Fruit fly (Drosophila melanogaster) whole organism, embryonic: Measurements from ENCODE around the gene CG9205.

ENCODE experiments used
- CG11085 ChIP-seq: fragments of 200-800 bp; sonication (Bioruptor generic); IDR thresholded peaks from 2 replicates; pipeline ENCODE4 v1.3.6; 2022; ENCODE audit warnings: missing biosample characterization, missing genetic modification characterization
- CG6765 ChIP-seq: fragments of 200-800 bp; sonication (Bioruptor generic); optimal IDR thresholded peaks from 3 replicates; lab custom pipeline; 2017; ENCODE audit warnings: missing biosample characterization, mild to moderate bottlenecking, missing genetic modification characterization
- Dll ChIP-seq: fragments of 200-800 bp; sonication (Bioruptor generic); IDR thresholded peaks from 4 replicates; pipeline ENCODE4 v1.3.6; 2022; ENCODE audit warnings: missing biosample characterization, missing genetic modification characterization; ENCODE audit not compliant: partially characterized antibody
- Ptx1 ChIP-seq: fragments of 200-800 bp; sonication (Bioruptor generic); IDR thresholded peaks from 2 replicates; pipeline ENCODE4 v1.3.6; 2022; ENCODE audit warnings: missing biosample characterization, missing genetic modification characterization
- pan ChIP-seq, 4 experiments: fragments of >200 bp in 3 of 4; fragments of 200-800 bp in 1 of 4; sonication (Bioruptor generic) in 1 of 4; optimal IDR thresholded peaks in 3 of 4; IDR thresholded peaks in 1 of 4; 2 replicates each; pipeline versions ENCODE4 v1.3.6 to Lab custom; 2017 to 2022; ENCODE audit warnings: missing biosample characterization in 2 of 4, missing genetic modification characterization in 2 of 4, mixed read lengths in 1 of 4

- peak; percentile 62 for TF ChIP-seq Ptx1 (GFP tag; lab: Robert Waterston, UW)
- no peak for TF ChIP-seq Dll (GFP tag; lab: Robert Waterston, UW)
- TF ChIP-seq pan (optimal IDR thresholded peaks at IDR 0.05; lab: Kevin White, UChicago) = no peak
- TF ChIP-seq pan (GFP tag; optimal IDR thresholded peaks at IDR 0.05 in 1 of 2, IDR thresholded peaks at IDR 0.05 in 1 of 2) = peak in 1 of 2 experiments; percentile 57
- no peak for TF ChIP-seq CG6765 (GFP tag; lab: Kevin White, UChicago)
- no peak for TF ChIP-seq CG11085 (GFP tag; lab: Robert Waterston, UW)
These were observed 4.8 kb upstream of the CG9205 start for dm6 chr3L:1029610-1030284.
